Worm (Caenorhabditis elegans): ENCODE data around the gene F35D2.1.

The F35D2.1 gene

ce11 chrII:7570305-7570704 is 5.4 kb upstream of the F35D2.1 start, which contains the start of gene F35D2.3:
Gene F35D2.3, plus strand, starts transcription at chrII:7570605.
- TF ChIP-seq hnd-1 (tag; optimal IDR thresholded peaks at IDR 0.05) = no peak
- TF ChIP-seq scrt-1 (GFP tag; IDR thresholded peaks at IDR 0.05) = no peak
- no peak for TF ChIP-seq aly-1 (tag; optimal IDR thresholded peaks at IDR 0.05)
- no peak for TF ChIP-seq tbx-11 (GFP tag; IDR thresholded peaks at IDR 0.05)
- TF ChIP-seq tra-4 (tag; optimal IDR thresholded peaks at IDR 0.05) = no peak

- peak; percentile 62 for TF ChIP-seq ceh-36 (tag; optimal IDR thresholded peaks at IDR 0.05)
- no peak for TF ChIP-seq F13C5.2 (tag; optimal IDR thresholded peaks at IDR 0.05)
Measured at ce11 chrII:7570820-7571219, 4.9 kb upstream of the F35D2.1 start.

- no peak for TF ChIP-seq hmg-4 (GFP tag; optimal IDR thresholded peaks at IDR 0.05)
- no peak for TF ChIP-seq tra-4 (tag; optimal IDR thresholded peaks at IDR 0.05)
- TF ChIP-seq ceh-36 (tag; optimal IDR thresholded peaks at IDR 0.05) = no peak
- TF ChIP-seq F13C5.2 (tag; optimal IDR thresholded peaks at IDR 0.05) = no peak
- no peak for TF ChIP-seq tbx-37 (GFP tag; conservative IDR thresholded peaks at IDR 0.05)
- no peak for TF ChIP-seq scrt-1 (GFP tag; IDR thresholded peaks at IDR 0.05)
- no peak for TF ChIP-seq hnd-1 (tag; optimal IDR thresholded peaks at IDR 0.05)
- TF ChIP-seq ama-1 (optimal IDR thresholded peaks at IDR 0.05) = no peak
- TF ChIP-seq ceh-13 (GFP tag; optimal IDR thresholded peaks at IDR 0.05) = no peak
- no peak for TF ChIP-seq B0310.2 (tag; optimal IDR thresholded peaks at IDR 0.05)
- TF ChIP-seq flt-1 (GFP tag; IDR thresholded peaks at IDR 0.05) = no peak
- TF ChIP-seq pes-1 (GFP tag; IDR thresholded peaks at IDR 0.05) = no peak
- TF ChIP-seq sea-1 (GFP tag; conservative IDR thresholded peaks at IDR 0.05) = no peak
- no peak for TF ChIP-seq tbx-11 (GFP tag; IDR thresholded peaks at IDR 0.05)
- no peak for TF ChIP-seq ets-7 (tag; optimal IDR thresholded peaks at IDR 0.05)
- no peak for TF ChIP-seq aly-1 (tag; optimal IDR thresholded peaks at IDR 0.05)
Measured at ce11 chrII:7574143-7574542, 1.6 kb upstream of the F35D2.1 start, which contains the start of gene F35D2.2. Gene F35D2.2, plus strand, starts transcription at chrII:7574443.

DNA sequence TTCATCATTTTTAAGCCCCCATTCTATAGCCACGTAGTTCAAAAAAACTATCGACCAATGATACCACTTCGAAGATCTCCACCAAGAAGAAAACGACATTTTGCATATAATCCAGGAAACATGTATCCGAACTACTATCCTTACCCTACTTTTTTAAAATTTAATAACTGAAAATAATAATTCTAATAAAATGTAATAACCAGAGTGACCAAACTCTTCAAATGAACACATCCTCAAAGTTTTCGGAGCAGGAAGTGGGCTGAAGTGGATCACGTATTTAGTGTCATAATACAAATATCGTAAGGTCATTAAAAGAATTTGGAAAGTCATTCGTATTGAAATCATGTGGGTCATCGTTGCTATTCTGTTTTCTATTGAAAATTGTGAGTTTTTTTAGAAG is 1.7 kb downstream of the F35D2.1 start, which contains the start of gene F35D2.6:
Gene F35D2.6, plus strand, starts transcription at position 301 of the 400 bp plus-strand sequence.
- no peak for TF ChIP-seq aly-1 (tag; optimal IDR thresholded peaks at IDR 0.05)
- no peak for TF ChIP-seq pes-1 (GFP tag; IDR thresholded peaks at IDR 0.05)
- TF ChIP-seq hmg-4 (GFP tag; optimal IDR thresholded peaks at IDR 0.05) = no peak
- TF ChIP-seq B0310.2 (tag; optimal IDR thresholded peaks at IDR 0.05) = no peak
- TF ChIP-seq scrt-1 (GFP tag; IDR thresholded peaks at IDR 0.05) = no peak
- TF ChIP-seq sea-1 (GFP tag; conservative IDR thresholded peaks at IDR 0.05) = no peak
- TF ChIP-seq hnd-1 (tag; optimal IDR thresholded peaks at IDR 0.05) = no peak
- TF ChIP-seq flt-1 (GFP tag; IDR thresholded peaks at IDR 0.05) = no peak
- no peak for TF ChIP-seq tra-4 (tag; optimal IDR thresholded peaks at IDR 0.05)
- TF ChIP-seq tbx-11 (GFP tag; IDR thresholded peaks at IDR 0.05) = no peak

- TF ChIP-seq hmbx-1 (tag; optimal IDR thresholded peaks at IDR 0.05) = no peak
- no peak for TF ChIP-seq ama-1 (optimal IDR thresholded peaks at IDR 0.05)
- no peak for TF ChIP-seq tbx-37 (GFP tag; conservative IDR thresholded peaks at IDR 0.05)
- no peak for TF ChIP-seq tra-4 (tag; optimal IDR thresholded peaks at IDR 0.05)
- TF ChIP-seq ets-7 (tag; optimal IDR thresholded peaks at IDR 0.05) = no peak
- TF ChIP-seq ceh-13 (GFP tag; optimal IDR thresholded peaks at IDR 0.05) = no peak
Measured at ce11 chrII:7583555-7583954, 7.8 kb downstream of the F35D2.1 start, which contains the start of gene mks-3. Gene mks-3, minus strand, starts transcription at chrII:7583655.

DNA sequence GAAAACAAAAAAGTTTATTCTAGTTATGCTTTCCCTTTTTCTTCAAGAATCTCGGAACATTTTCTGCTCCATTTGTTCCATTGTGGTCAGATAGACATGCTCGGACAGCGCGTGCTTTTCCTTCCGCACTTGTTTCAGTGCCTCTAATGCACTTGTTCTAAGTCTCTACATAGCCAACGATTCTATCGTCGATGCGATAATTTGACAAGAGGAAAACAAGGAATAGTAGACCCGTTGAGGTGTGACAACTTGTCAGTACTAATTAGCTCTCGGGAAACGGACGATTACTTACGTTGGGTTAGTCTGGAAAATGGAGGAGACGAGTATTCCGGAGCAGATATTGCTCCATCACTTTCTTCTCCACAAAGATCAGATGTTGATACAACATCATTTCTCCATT is 12.6 kb downstream of the F35D2.1 start:
- TF ChIP-seq tbx-11 (GFP tag; IDR thresholded peaks at IDR 0.05) = no peak

DNA sequence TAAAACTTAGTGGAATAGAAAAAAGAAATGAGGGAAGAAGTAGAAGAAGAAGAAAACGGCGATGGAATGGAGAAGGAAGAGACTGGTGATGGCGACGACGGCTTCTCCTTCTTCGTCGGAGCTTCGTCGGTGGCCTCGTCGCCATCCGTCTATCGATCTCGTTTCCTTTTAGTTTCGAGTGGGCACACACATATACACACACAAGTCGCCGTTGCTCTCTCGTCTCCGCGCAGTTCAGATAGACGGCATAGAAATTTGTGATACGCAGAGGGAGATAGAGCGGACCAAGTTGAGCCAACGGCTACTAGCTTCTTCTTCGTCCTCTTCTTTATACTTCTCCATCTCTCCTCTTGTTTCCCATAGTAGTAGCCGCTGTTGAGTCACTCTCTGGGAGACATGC is 17.5 kb downstream of the F35D2.1 start:
- TF ChIP-seq hnd-1 (tag; optimal IDR thresholded peaks at IDR 0.05) = no peak
- TF ChIP-seq hmg-4 (GFP tag; optimal IDR thresholded peaks at IDR 0.05) = peak; percentile 26
- TF ChIP-seq flt-1 (GFP tag; IDR thresholded peaks at IDR 0.05) = no peak
- no peak for TF ChIP-seq ets-7 (tag; optimal IDR thresholded peaks at IDR 0.05)
- TF ChIP-seq tbx-37 (GFP tag; conservative IDR thresholded peaks at IDR 0.05) = no peak
- TF ChIP-seq sea-1 (GFP tag; conservative IDR thresholded peaks at IDR 0.05) = no peak
- no peak for TF ChIP-seq ceh-13 (GFP tag; optimal IDR thresholded peaks at IDR 0.05)
- 0 out of 2 replicates have a peak, but pooled peaks have one; percentile 28 for TF ChIP-seq scrt-1 (GFP tag; IDR thresholded peaks at IDR 0.05)
- no peak for TF ChIP-seq hmbx-1 (tag; optimal IDR thresholded peaks at IDR 0.05)

ce11 chrII:7594262-7594661 is 18.5 kb downstream of the F35D2.1 start:
- TF ChIP-seq ama-1 (optimal IDR thresholded peaks at IDR 0.05) (no peak), scrt-1 (GFP tag; IDR thresholded peaks at IDR 0.05) (no peak), tbx-11 (GFP tag; IDR thresholded peaks at IDR 0.05) (no peak)

DNA sequence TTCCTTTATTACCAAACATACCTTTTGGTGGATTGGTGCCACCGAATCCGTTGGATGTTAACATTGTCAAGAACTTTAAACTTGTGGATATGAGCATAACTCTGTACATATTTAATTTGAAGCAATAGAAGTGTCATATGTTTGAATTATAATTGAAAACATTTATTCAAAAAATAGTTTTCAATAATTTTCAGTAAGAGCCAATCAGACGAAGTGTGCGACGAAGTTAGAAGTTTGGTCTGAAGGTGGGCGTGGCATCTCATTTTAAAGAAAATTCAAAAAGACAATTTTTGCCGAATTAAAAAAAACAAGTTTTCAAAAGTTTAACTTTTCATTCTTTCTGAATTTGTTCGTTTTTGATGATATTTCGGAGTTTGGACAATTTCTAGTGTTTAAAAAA is 19.1 kb downstream of the F35D2.1 start, which contains the start of gene syd-1:
Gene syd-1, minus strand, starts transcription at position 101 of the 400 bp plus-strand sequence.
- TF ChIP-seq aly-1 (tag; optimal IDR thresholded peaks at IDR 0.05) = no peak
- no peak for TF ChIP-seq tbx-37 (GFP tag; conservative IDR thresholded peaks at IDR 0.05)
- TF ChIP-seq ets-7 (tag; optimal IDR thresholded peaks at IDR 0.05) = no peak
- no peak for TF ChIP-seq pes-1 (GFP tag; IDR thresholded peaks at IDR 0.05)
- TF ChIP-seq ceh-13 (GFP tag; optimal IDR thresholded peaks at IDR 0.05) = no peak

Measured in whole organism, early embryonic.